Worm (Caenorhabditis elegans) whole organism, L4 larva: Measurements from ENCODE around the gene patr-1.

Experiments used
- nhr-237 ChIP-seq: sonication (generic microtip); optimal IDR thresholded peaks from 2 replicates; lab custom pipeline; 2017; ENCODE audit warnings: missing biosample characterization, missing genetic modification characterization
- unc-62 ChIP-seq, 3 experiments: fragments of 150-350 bp in 1 of 3; sonication (generic microtip); optimal IDR thresholded peaks in 2 of 3; peaks in 1 of 3; 1 replicate in 1 of 3; 2 replicates in 2 of 3; lab custom pipeline; 2014 to 2017; ENCODE audit warnings: missing biosample characterization in 3 of 3, missing genetic modification characterization in 3 of 3, missing genetic modification reagents in 3 of 3, missing genotype in 1 of 3

DNA sequence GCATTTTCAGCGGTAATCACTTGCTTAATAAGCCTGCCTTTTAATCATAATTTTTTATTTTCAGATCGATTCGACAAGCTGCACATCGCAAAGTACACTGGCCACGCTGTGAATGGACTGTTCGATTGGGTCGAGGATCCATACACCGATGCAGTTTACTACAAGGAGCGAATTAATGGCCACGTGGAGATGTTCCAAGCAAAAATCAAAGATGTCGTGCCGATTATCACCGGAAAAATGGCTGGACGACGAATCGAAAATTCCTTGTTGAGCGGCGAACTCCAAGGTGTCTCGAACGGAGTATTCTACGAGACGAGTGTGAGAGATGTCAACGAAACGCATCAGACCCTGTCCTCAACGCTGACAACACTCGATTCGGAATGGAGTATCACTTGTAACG is 50.3 kb downstream of the patr-1 start:
- TF ChIP-seq unc-62 (GFP tag; optimal IDR thresholded peaks at IDR 0.05 in 1 of 2; lab: Kevin White, UChicago) = no peak
- no peak for TF ChIP-seq unc-62 (tag; optimal IDR thresholded peaks at IDR 0.05; lab: Kevin White, UChicago)
- TF ChIP-seq nhr-237 (tag; lab: Kevin White, UChicago) = no peak
